Fruit fly (Drosophila melanogaster): Measurements from ENCODE around the gene CG9536.

CG9536 gene

DNA sequence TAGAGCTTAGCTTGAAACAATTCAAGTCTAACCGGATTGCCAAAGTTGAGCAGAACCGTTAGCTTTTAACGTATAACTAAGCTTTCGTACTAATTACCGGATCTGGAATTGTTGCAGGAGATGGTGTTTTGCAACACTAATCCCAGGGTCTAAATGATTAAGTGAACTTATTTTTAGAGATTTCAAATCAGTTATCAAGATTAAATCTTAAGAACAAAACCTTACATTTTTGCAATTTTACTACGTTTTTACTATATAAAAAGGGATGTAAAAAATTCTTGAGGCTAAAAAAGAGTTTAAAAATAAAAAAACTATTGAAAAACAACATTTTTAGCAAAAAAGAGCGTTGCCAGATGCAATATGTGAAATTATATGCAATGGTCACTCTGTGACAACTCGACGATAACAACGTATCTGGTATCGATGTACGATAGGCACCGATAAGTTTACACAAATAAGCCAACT lies 11.9 kb upstream of the CG9536 start, which contains the start of the genes KFase and epsilonCOP (continued):
- TF ChIP-seq CG7963 (GFP tag; IDR thresholded peaks at IDR 0.05; ENCODE audit: partially characterized antibody) (peak; percentile 71; the same call in 2 of the 3 replicates), cato (GFP tag; optimal IDR thresholded peaks at IDR 0.05; ENCODE audit: borderline replicate concordance) (no peak), wor (GFP tag; IDR thresholded peaks at IDR 0.05) (no peak), Hand (GFP tag; optimal IDR thresholded peaks at IDR 0.05) (no peak), scrt (GFP tag; optimal IDR thresholded peaks at IDR 0.05) (peak; percentile 20), Rfx (GFP tag; IDR thresholded peaks at IDR 0.05) (peak; percentile 65; the same call in 1 of the 2 replicates), Spps (tag; optimal IDR thresholded peaks at IDR 0.05) (peak; percentile 12), CG8281 (tag; optimal IDR thresholded peaks at IDR 0.05) (no peak), Scr (GFP tag; IDR thresholded peaks at IDR 0.05; ENCODE audit: partially characterized antibody) (peak; percentile 73), lab (GFP tag; optimal IDR thresholded peaks at IDR 0.05) (peak; percentile 80), CG5245 (GFP tag; optimal IDR thresholded peaks at IDR 0.05) (peak; percentile 38), MESR4 (GFP tag; optimal IDR thresholded peaks at IDR 0.05) (no peak), ken (GFP tag; IDR thresholded peaks at IDR 0.05) (0 out of 3 replicates have a peak, but pooled peaks have one; percentile 38), CG10321 (GFP tag; IDR thresholded peaks at IDR 0.05) (no peak), lmd (GFP tag; IDR thresholded peaks at IDR 0.05) (peak; percentile 31; the same call in 1 of the 2 replicates), jing (GFP tag; optimal IDR thresholded peaks at IDR 0.05) (no peak), sim (GFP tag; IDR thresholded peaks at IDR 0.05) (no peak), slbo (GFP tag; IDR thresholded peaks at IDR 0.05) (peak; percentile 65), tio (GFP tag; optimal IDR thresholded peaks at IDR 0.05) (no peak), CG14014 (GFP tag; IDR thresholded peaks at IDR 0.05) (no peak), CG15514 (GFP tag; optimal IDR thresholded peaks at IDR 0.05) (peak; percentile 96), CG17359 (tag; optimal IDR thresholded peaks at IDR 0.05) (peak; percentile 43), CG3163 (GFP tag; optimal IDR thresholded peaks at IDR 0.05) (peak; percentile 5), sna (GFP tag; IDR thresholded peaks at IDR 0.05; ENCODE audit: partially characterized antibody) (peak; percentile 86), CG17328 (GFP tag; IDR thresholded peaks at IDR 0.05) (peak; percentile 26; the same call in 1 of the 2 replicates), yki (optimal IDR thresholded peaks at IDR 0.05) (no peak), Ravus (GFP tag; IDR thresholded peaks at IDR 0.05) (no peak), rib (GFP tag; IDR thresholded peaks at IDR 0.05) (0 out of 2 replicates have a peak, but pooled peaks have one; percentile 30), gce (GFP tag; IDR thresholded peaks at IDR 0.05) (no peak), CG12236 (GFP tag; optimal IDR thresholded peaks at IDR 0.05) (peak; percentile 44), CG10267 (tag; optimal IDR thresholded peaks at IDR 0.05) (peak; percentile 95), CG32532 (GFP tag; IDR thresholded peaks at IDR 0.05) (peak; percentile 56; the same call in 1 of the 2 replicates), CG12299 (tag; optimal IDR thresholded peaks at IDR 0.05) (peak; percentile 49), CG3281 (GFP tag; optimal IDR thresholded peaks at IDR 0.05) (peak; percentile 94), schlank (tag; optimal IDR thresholded peaks at IDR 0.05) (no peak), Fer1 (GFP tag; optimal IDR thresholded peaks at IDR 0.05) (peak; percentile 74), CG6765 (GFP tag; optimal IDR thresholded peaks at IDR 0.05) (peak; percentile 41), CG18619 (GFP tag; optimal IDR thresholded peaks at IDR 0.05) (no peak), lola (GFP tag; optimal IDR thresholded peaks at IDR 0.05) (peak in 1 of 3 experiments; percentile 38), CG1233 (GFP tag; optimal IDR thresholded peaks at IDR 0.05) (peak; percentile 33), chinmo (GFP tag; IDR thresholded peaks at IDR 0.05; ENCODE audit: partially characterized antibody) (peak; percentile 73; the same call in 2 of the 4 replicates), C15 (GFP tag; IDR thresholded peaks at IDR 0.05) (no peak), H15 (GFP tag; IDR thresholded peaks at IDR 0.05) (no peak), CG6272 (GFP tag; IDR thresholded peaks at IDR 0.05) (no peak), Hmx (GFP tag; optimal IDR thresholded peaks at IDR 0.05) (no peak), CG5953 (GFP tag; IDR thresholded peaks at IDR 0.05) (peak; percentile 55; the same call in 1 of the 2 replicates), CG13123 (GFP tag; optimal IDR thresholded peaks at IDR 0.05) (peak; percentile 59), h (optimal IDR thresholded peaks at IDR 0.05) (no peak), CG3407 (GFP tag; optimal IDR thresholded peaks at IDR 0.05) (peak; percentile 9), bab2 (GFP tag; optimal IDR thresholded peaks at IDR 0.05) (peak; percentile 59), eve (GFP tag; optimal IDR thresholded peaks at IDR 0.05) (no peak)
